Worm (Caenorhabditis elegans): ENCODE results near the gene Y49A10A.2.

DNA sequence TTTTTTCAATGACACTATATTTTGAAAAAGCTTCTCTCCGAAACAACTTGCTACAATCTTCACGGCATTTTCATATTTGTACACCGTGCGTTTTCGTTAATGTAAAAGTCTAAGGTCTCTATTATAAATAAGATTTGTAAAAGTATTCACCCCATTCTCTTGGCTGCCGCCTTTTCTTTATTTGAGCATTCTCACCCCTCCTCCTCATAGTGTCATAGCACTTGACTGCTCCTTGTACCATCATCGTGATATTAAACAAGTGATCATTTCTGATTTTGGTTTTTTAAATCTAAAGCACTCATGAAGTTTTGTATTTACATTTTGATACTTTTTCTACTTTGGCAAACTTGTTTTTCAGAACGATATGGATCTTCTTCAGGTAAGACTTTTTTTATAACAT is 34.4 kb upstream of the Y49A10A.2 start, which contains the start of gene ZC504.1:
- TF ChIP-seq unc-62 (GFP tag; optimal IDR thresholded peaks at IDR 0.05) (no peak), nhr-76 (tag; optimal IDR thresholded peaks at IDR 0.05) (no peak), mep-1 (tag; optimal IDR thresholded peaks at IDR 0.05) (no peak), lsy-2 (tag; optimal IDR thresholded peaks at IDR 0.05) (no peak), blmp-1 (tag; optimal IDR thresholded peaks at IDR 0.05) (no peak), ces-1 (GFP tag; optimal IDR thresholded peaks at IDR 0.05) (no peak), elt-1 (tag; optimal IDR thresholded peaks at IDR 0.05; ENCODE audit: borderline replicate concordance, insufficient read depth) (no peak)

All from whole organism, mixed stage, embryonic.